Worm (Caenorhabditis elegans): ENCODE results near the gene vps-22.
A peak's percentile ranks its signal among the peaks of the same experiment; 100 is the strongest.
"Not testable (repeated sequence)": the region's sequence is repeated elsewhere in the genome, so short reads cannot be mapped to it uniquely, and the experiment has no call there.

Gene vps-22

ce11 chrIII:4937022-4937421 is 25.3 kb downstream of the vps-22 start, which contains the start of gene fsn-1:
Gene fsn-1 (plus strand): TSS chrIII:4937322.
- TF ChIP-seq W03F9.2 (tag; optimal IDR thresholded peaks at IDR 0.05) (no peak), him-1 (tag; optimal IDR thresholded peaks at IDR 0.05) (no peak), dao-5 (tag; optimal IDR thresholded peaks at IDR 0.05) (no peak)

- TF ChIP-seq him-1 (tag; optimal IDR thresholded peaks at IDR 0.05) (no peak), dao-5 (tag; optimal IDR thresholded peaks at IDR 0.05) (no peak), W03F9.2 (tag; optimal IDR thresholded peaks at IDR 0.05) (no peak)
These were observed 27.2 kb downstream of the vps-22 start, which contains the start of gene mrps-18C for ce11 chrIII:4934896-4935628. Gene mrps-18C (plus strand): TSS chrIII:4935578.

ce11 chrIII:4932203-4932699 is 30.0 kb downstream of the vps-22 start, which contains the start of the genes C26E6.12 and eri-9:
Gene C26E6.12 (minus strand): TSS chrIII:4932253.
Gene eri-9 (plus strand): TSS chrIII:4932450.
- no peak for TF ChIP-seq dao-5 (tag; optimal IDR thresholded peaks at IDR 0.05)
- TF ChIP-seq him-1 (tag; optimal IDR thresholded peaks at IDR 0.05), result no peak
- no peak for TF ChIP-seq W03F9.2 (tag; optimal IDR thresholded peaks at IDR 0.05)

ce11 chrIII:4930154-4930679 is 32.1 kb downstream of the vps-22 start, which contains the start of gene set-2:
Gene set-2 (minus strand): TSS chrIII:4930204.
- TF ChIP-seq dao-5 (tag; optimal IDR thresholded peaks at IDR 0.05) (no peak), W03F9.2 (tag; optimal IDR thresholded peaks at IDR 0.05) (peak; percentile 79)

ce11 chrIII:4924134-4924533 is 38.2 kb downstream of the vps-22 start:
- TF ChIP-seq dao-5 (tag; optimal IDR thresholded peaks at IDR 0.05) (no peak), W03F9.2 (tag; optimal IDR thresholded peaks at IDR 0.05) (no peak)

- TF ChIP-seq W03F9.2, him-1, dao-5 (tag; optimal IDR thresholded peaks at IDR 0.05): not testable (repeated sequence)
These were observed 40.3 kb downstream of the vps-22 start, which contains the start of gene mmab-1 for ce11 chrIII:4922020-4922419. Gene mmab-1 (minus strand): TSS chrIII:4922114.

ce11 chrIII:4920221-4920620 is 42.1 kb downstream of the vps-22 start, which contains the start of gene ula-1:
Gene ula-1 (minus strand): TSS chrIII:4920321.
- TF ChIP-seq dao-5 (tag; optimal IDR thresholded peaks at IDR 0.05), result no peak
- no peak for TF ChIP-seq W03F9.2 (tag; optimal IDR thresholded peaks at IDR 0.05)
- TF ChIP-seq him-1 (tag; optimal IDR thresholded peaks at IDR 0.05), result no peak

ce11 chrIII:4918906-4919305 is 43.4 kb downstream of the vps-22 start:
- no peak for TF ChIP-seq W03F9.2 (tag; optimal IDR thresholded peaks at IDR 0.05)
- TF ChIP-seq dao-5 (tag; optimal IDR thresholded peaks at IDR 0.05), result no peak
- TF ChIP-seq him-1 (tag; optimal IDR thresholded peaks at IDR 0.05), result no peak

- TF ChIP-seq him-1 (tag; optimal IDR thresholded peaks at IDR 0.05), result no peak
- peak; percentile 60 for TF ChIP-seq W03F9.2 (tag; optimal IDR thresholded peaks at IDR 0.05)
- TF ChIP-seq dao-5 (tag; optimal IDR thresholded peaks at IDR 0.05), result no peak
These were observed 44.2 kb downstream of the vps-22 start, which contains the start of gene rpb-8 for ce11 chrIII:4917960-4918712. Gene rpb-8 (minus strand): TSS chrIII:4918008.

ce11 chrIII:4917077-4917476 is 45.2 kb downstream of the vps-22 start, which contains the start of gene rars-1:
Gene rars-1 (minus strand): TSS chrIII:4917177.
- TF ChIP-seq dao-5 (tag; optimal IDR thresholded peaks at IDR 0.05) (no peak), him-1 (tag; optimal IDR thresholded peaks at IDR 0.05) (no peak), W03F9.2 (tag; optimal IDR thresholded peaks at IDR 0.05) (no peak)

- TF ChIP-seq W03F9.2 (tag; optimal IDR thresholded peaks at IDR 0.05) (no peak), dao-5 (tag; optimal IDR thresholded peaks at IDR 0.05) (no peak), him-1 (tag; optimal IDR thresholded peaks at IDR 0.05) (no peak)
These were observed 48.6 kb downstream of the vps-22 start for ce11 chrIII:4913736-4914135.

ce11 chrIII:4912317-4912716 is 50.0 kb downstream of the vps-22 start, which contains the start of the genes F26F4.9 and cee-1:
Gene F26F4.9 (minus strand): TSS chrIII:4912521.
Gene cee-1 (plus strand): TSS chrIII:4912699.
- TF ChIP-seq him-1 (tag; optimal IDR thresholded peaks at IDR 0.05) (no peak), W03F9.2 (tag; optimal IDR thresholded peaks at IDR 0.05) (peak; percentile 52)

- TF ChIP-seq W03F9.2 (tag; optimal IDR thresholded peaks at IDR 0.05) (no peak), him-1 (tag; optimal IDR thresholded peaks at IDR 0.05) (no peak), dao-5 (tag; optimal IDR thresholded peaks at IDR 0.05) (no peak)
These were observed 51.3 kb downstream of the vps-22 start, which contains the start of gene F26F4.2 for ce11 chrIII:4910956-4911355. Gene F26F4.2 (plus strand): TSS chrIII:4911256.

All from whole organism, L4/young adult.